Worm (Caenorhabditis elegans) whole organism, L4 larva: ENCODE results near the gene mex-5.

Experiments used
- D1046.2 ChIP-seq: fragments of 200-800 bp; sonication (Bioruptor generic); IDR thresholded peaks from 2 replicates; pipeline ENCODE4 v1.3.6; 2022; ENCODE audit warnings: missing genetic modification characterization, missing compliant biosample characterization
- F10B5.3 ChIP-seq: sonication (generic microtip); optimal IDR thresholded peaks from 2 replicates; lab custom pipeline; 2016; ENCODE audit warnings: mild to moderate bottlenecking, missing genetic modification characterization, missing compliant biosample characterization
- F37D6.2 ChIP-seq: sonication (generic microtip); optimal IDR thresholded peaks from 2 replicates; lab custom pipeline; 2016; ENCODE audit warnings: mild to moderate bottlenecking, missing genetic modification characterization, missing compliant biosample characterization
- F44E2.7 ChIP-seq: fragments of 200-800 bp; sonication (Bioruptor generic); IDR thresholded peaks from 2 replicates; pipeline ENCODE4 v2.1.2; 2022; ENCODE audit warnings: missing genetic modification characterization, missing compliant biosample characterization
- T20F7.1 ChIP-seq: fragments of 200-800 bp; sonication (Bioruptor generic); optimal IDR thresholded peaks from 2 replicates; lab custom pipeline; 2018; ENCODE audit warnings: mild to moderate bottlenecking, missing genetic modification characterization, missing compliant biosample characterization
- Y5F2A.4 ChIP-seq: fragments of 200-800 bp; sonication (Bioruptor generic); optimal IDR thresholded peaks from 2 replicates; lab custom pipeline; 2018; ENCODE audit warnings: mild to moderate bottlenecking, missing genetic modification characterization, missing compliant biosample characterization
- ama-1 ChIP-seq: fragments of 150-350 bp; optimal IDR thresholded peaks from 2 replicates; lab custom pipeline; 2014; ENCODE audit warnings: inconsistent platforms, mixed read lengths
- attf-4 ChIP-seq: sonication (generic microtip); optimal IDR thresholded peaks from 3 replicates; lab custom pipeline; 2017; ENCODE audit warnings: missing biosample characterization, missing genetic modification characterization
- ceh-28 ChIP-seq: fragments of 150-350 bp; optimal IDR thresholded peaks from 2 replicates; lab custom pipeline; 2014; ENCODE audit warnings: missing biosample characterization, missing genetic modification reagents, missing genetic modification characterization
- ceh-32 ChIP-seq: sonication (generic microtip); optimal IDR thresholded peaks from 2 replicates; lab custom pipeline; 2016; ENCODE audit warnings: mild to moderate bottlenecking, missing genetic modification characterization, missing compliant biosample characterization; ENCODE audit not compliant: poor library complexity
- ceh-62 ChIP-seq: sonication (generic microtip); optimal IDR thresholded peaks from 2 replicates; lab custom pipeline; 2017; ENCODE audit warnings: missing biosample characterization, missing genetic modification characterization
- cey-2 ChIP-seq: sonication (generic microtip); optimal IDR thresholded peaks from 3 replicates; lab custom pipeline; 2017; ENCODE audit warnings: missing genetic modification characterization, mild to moderate bottlenecking, missing compliant biosample characterization, antibody characterized with exemption, borderline replicate concordance; ENCODE audit not compliant: insufficient read depth
- ctbp-1 ChIP-seq: fragments of 200-800 bp; sonication (Bioruptor generic); IDR thresholded peaks from 2 replicates; pipeline ENCODE4 v1.3.6; 2022; ENCODE audit warnings: missing genetic modification reagents, missing genetic modification characterization, missing compliant biosample characterization
- daf-19 ChIP-seq: fragments of 200-800 bp; sonication (Bioruptor generic); conservative IDR thresholded peaks from 2 replicates; pipeline ENCODE4 v1.3.6; 2022; ENCODE audit warnings: missing genetic modification characterization, missing compliant biosample characterization
- daf-8 ChIP-seq: fragments of 200-800 bp; sonication (Bioruptor generic); IDR thresholded peaks from 2 replicates; pipeline ENCODE4 v1.3.6; 2022; ENCODE audit warnings: missing genetic modification characterization, missing compliant biosample characterization
- dmd-6 ChIP-seq: fragments of 200-800 bp; sonication (Bioruptor generic); IDR thresholded peaks from 2 replicates; pipeline ENCODE4 v1.3.6; 2022; ENCODE audit warnings: missing genetic modification reagents, missing genetic modification characterization, missing compliant biosample characterization
- dmd-8 ChIP-seq: fragments of 200-800 bp; sonication (Bioruptor generic); IDR thresholded peaks from 2 replicates; pipeline ENCODE4 v1.3.6; 2022; ENCODE audit warnings: missing genetic modification characterization, missing compliant biosample characterization
- dmd-9 ChIP-seq: fragments of 200-800 bp; sonication (Bioruptor generic); IDR thresholded peaks from 2 replicates; pipeline ENCODE4 v1.3.6; 2022; ENCODE audit warnings: missing genetic modification reagents, missing genetic modification characterization, missing compliant biosample characterization
- dve-1 ChIP-seq: sonication (generic microtip); optimal IDR thresholded peaks from 2 replicates; lab custom pipeline; 2017; ENCODE audit warnings: antibody characterized with exemption, mild to moderate bottlenecking, missing genetic modification characterization, missing compliant biosample characterization; ENCODE audit not compliant: insufficient read depth
- egl-27 ChIP-seq: sonication (generic microtip); optimal IDR thresholded peaks from 3 replicates; lab custom pipeline; 2017; ENCODE audit warnings: missing biosample characterization, missing genetic modification reagents, missing genetic modification characterization
- egl-43 ChIP-seq: fragments of 200-800 bp; sonication (Bioruptor generic); IDR thresholded peaks from 2 replicates; pipeline ENCODE4 v1.3.6; 2022; ENCODE audit warnings: missing genetic modification reagents, missing genetic modification characterization, missing compliant biosample characterization
- gei-8 ChIP-seq: fragments of 200-800 bp; sonication (Bioruptor generic); optimal IDR thresholded peaks from 2 replicates; lab custom pipeline; 2018; ENCODE audit warnings: mild to moderate bottlenecking, missing genetic modification characterization, missing compliant biosample characterization
- hlh-11 ChIP-seq: fragments of 200-800 bp; sonication (Bioruptor generic); optimal IDR thresholded peaks from 2 replicates; lab custom pipeline; 2018; ENCODE audit warnings: mild to moderate bottlenecking, missing genetic modification characterization, missing compliant biosample characterization
- hlh-30 ChIP-seq: sonication (generic microtip); optimal IDR thresholded peaks from 2 replicates; lab custom pipeline; 2017; ENCODE audit warnings: antibody characterized with exemption, mild to moderate bottlenecking, missing genetic modification characterization, missing compliant biosample characterization; ENCODE audit not compliant: insufficient read depth
- hmg-1.1 ChIP-seq: fragments of 200-800 bp; sonication (Bioruptor generic); IDR thresholded peaks from 2 replicates; pipeline ENCODE4 v1.3.6; 2022; ENCODE audit warnings: missing genetic modification reagents, missing genetic modification characterization, missing compliant biosample characterization
- jun-1 ChIP-seq: fragments of 150-350 bp; optimal IDR thresholded peaks from 2 replicates; lab custom pipeline; 2014; ENCODE audit warnings: missing biosample characterization, missing genetic modification reagents, missing genetic modification characterization
- lim-7 ChIP-seq: fragments of 200-800 bp; sonication (Bioruptor generic); IDR thresholded peaks from 2 replicates; pipeline ENCODE4 v1.3.6; 2022; ENCODE audit warnings: missing genetic modification characterization, missing compliant biosample characterization
- lin-1 ChIP-seq: fragments of 200-800 bp; sonication (Bioruptor generic); IDR thresholded peaks from 2 replicates; pipeline ENCODE4 v1.3.6; 2022; ENCODE audit warnings: missing genetic modification reagents, missing genetic modification characterization, missing compliant biosample characterization
- lin-38 ChIP-seq: fragments of 200-800 bp; sonication (Bioruptor generic); IDR thresholded peaks from 2 replicates; pipeline ENCODE4 v1.3.6; 2022; ENCODE audit warnings: missing genetic modification reagents, missing genetic modification characterization, missing compliant biosample characterization
- lir-3 ChIP-seq: sonication (generic microtip); optimal IDR thresholded peaks from 2 replicates; lab custom pipeline; 2016; ENCODE audit warnings: mild to moderate bottlenecking, missing genetic modification characterization, missing compliant biosample characterization
- madf-9 ChIP-seq: fragments of 200-800 bp; sonication (Bioruptor generic); conservative IDR thresholded peaks from 2 replicates; pipeline ENCODE4 v1.3.6; 2022; ENCODE audit warnings: missing genetic modification reagents, missing genetic modification characterization, missing compliant biosample characterization
- mdl-1 ChIP-seq, 2 experiments: fragments of 150-350 bp in 1 of 2; sonication (generic microtip) in 1 of 2; optimal IDR thresholded peaks; 2 replicates each; lab custom pipeline; 2014 to 2017; ENCODE audit warnings: missing biosample characterization in 2 of 2, missing genetic modification characterization in 2 of 2
- mdt-29 ChIP-seq: fragments of 200-800 bp; sonication (Bioruptor generic); IDR thresholded peaks from 2 replicates; pipeline ENCODE4 v1.3.6; 2022; ENCODE audit warnings: missing genetic modification reagents, missing genetic modification characterization, missing compliant biosample characterization
- nhr-11 ChIP-seq: fragments of 150-350 bp; optimal IDR thresholded peaks from 2 replicates; lab custom pipeline; 2014; ENCODE audit warnings: missing biosample characterization, missing genetic modification characterization
- nhr-111 ChIP-seq: fragments of 200-800 bp; sonication (Bioruptor generic); optimal IDR thresholded peaks from 2 replicates; lab custom pipeline; 2018; ENCODE audit warnings: mild to moderate bottlenecking, missing genetic modification characterization, missing compliant biosample characterization
- nhr-28 ChIP-seq: fragments of 150-350 bp; optimal IDR thresholded peaks from 2 replicates; lab custom pipeline; 2014; ENCODE audit warnings: missing biosample characterization, missing genetic modification characterization
- nhr-42 ChIP-seq: fragments of 200-800 bp; sonication (Bioruptor generic); IDR thresholded peaks from 2 replicates; pipeline ENCODE4 v1.3.6; 2022; ENCODE audit warnings: missing genetic modification characterization, missing compliant biosample characterization
- php-3 ChIP-seq: fragments of 200-800 bp; sonication (Bioruptor generic); IDR thresholded peaks from 2 replicates; pipeline ENCODE4 v1.3.6; 2022; ENCODE audit warnings: missing genetic modification reagents, missing genetic modification characterization, missing compliant biosample characterization
- pqm-1 ChIP-seq: sonication (generic microtip); optimal IDR thresholded peaks from 2 replicates; lab custom pipeline; 2017; ENCODE audit warnings: missing biosample characterization, missing genetic modification characterization
- saeg-2 ChIP-seq: fragments of 200-800 bp; sonication (Bioruptor generic); IDR thresholded peaks from 2 replicates; pipeline ENCODE4 v1.3.6; 2022; ENCODE audit warnings: missing genetic modification reagents, missing genetic modification characterization, missing compliant biosample characterization
- sdz-12 ChIP-seq: fragments of 200-800 bp; sonication (Bioruptor generic); optimal IDR thresholded peaks from 2 replicates; lab custom pipeline; 2018; ENCODE audit warnings: mild to moderate bottlenecking, missing genetic modification characterization, missing compliant biosample characterization
- set-16 ChIP-seq: fragments of 200-800 bp; sonication (Bioruptor generic); IDR thresholded peaks from 2 replicates; pipeline ENCODE4 v1.3.6; 2022; ENCODE audit warnings: missing genetic modification reagents, missing genetic modification characterization, missing compliant biosample characterization
- snpc-1.2 ChIP-seq: fragments of 200-800 bp; sonication (Bioruptor generic); IDR thresholded peaks from 2 replicates; pipeline ENCODE4 v1.3.6; 2022; ENCODE audit warnings: missing genetic modification reagents, missing genetic modification characterization, missing compliant biosample characterization
- snpc-4 ChIP-seq: fragments of 150-350 bp; optimal IDR thresholded peaks from 2 replicates; lab custom pipeline; 2014; ENCODE audit warnings: missing biosample characterization, missing genetic modification characterization
- unc-39 ChIP-seq: sonication (generic microtip); optimal IDR thresholded peaks from 2 replicates; lab custom pipeline; 2017; ENCODE audit warnings: missing biosample characterization, missing genetic modification characterization
- unc-62 ChIP-seq, 3 experiments: fragments of 150-350 bp in 1 of 3; sonication (generic microtip); optimal IDR thresholded peaks in 2 of 3; peaks in 1 of 3; 1 replicate in 1 of 3; 2 replicates in 2 of 3; lab custom pipeline; 2014 to 2017; ENCODE audit warnings: missing biosample characterization in 3 of 3, missing genetic modification characterization in 3 of 3, missing genetic modification reagents in 3 of 3, missing genotype in 1 of 3
- vab-7 ChIP-seq: fragments of 200-800 bp; sonication (Bioruptor generic); IDR thresholded peaks from 2 replicates; pipeline ENCODE4 v1.3.6; 2022; ENCODE audit warnings: missing genetic modification reagents, missing genetic modification characterization, missing compliant biosample characterization
- zfp-2 ChIP-seq: sonication (generic microtip); optimal IDR thresholded peaks from 2 replicates; lab custom pipeline; 2016; ENCODE audit warnings: mild to moderate bottlenecking, missing genetic modification characterization, missing compliant biosample characterization
- ztf-11 ChIP-seq: fragments of 150-350 bp; optimal IDR thresholded peaks from 2 replicates; lab custom pipeline; 2014; ENCODE audit warnings: missing biosample characterization, missing genetic modification characterization
- ztf-7 ChIP-seq: fragments of 150-350 bp; optimal IDR thresholded peaks from 2 replicates; lab custom pipeline; 2014; ENCODE audit warnings: missing biosample characterization, missing genetic modification characterization

The mex-5 gene

ce11 chrIV:13369120-13369842 lies 15.8 kb downstream of the mex-5 start, which contains the start of gene agt-1 (continued):
- TF ChIP-seq F10B5.3 (tag; lab: Kevin White, UChicago) (no peak), attf-4 (tag; lab: Kevin White, UChicago) (no peak), pqm-1 (tag; lab: Kevin White, UChicago) (no peak), jun-1 (no peak), nhr-42 (GFP tag; lab: Robert Waterston, UW) (no peak), cey-2 (tag; lab: Kevin White, UChicago) (no peak), vab-7 (GFP tag; lab: Robert Waterston, UW) (no peak), F44E2.7 (GFP tag; lab: Robert Waterston, UW) (no peak), snpc-4 (tag; lab: Kevin White, UChicago) (no peak), T20F7.1 (GFP tag; lab: Kevin White, UChicago) (no peak), dmd-9 (GFP tag; lab: Robert Waterston, UW) (no peak), snpc-1.2 (GFP tag; lab: Robert Waterston, UW) (peak; percentile 60), ztf-11 (tag; lab: Kevin White, UChicago) (no peak), nhr-11 (tag; lab: Kevin White, UChicago) (no peak), nhr-111 (GFP tag; lab: Kevin White, UChicago) (no peak), lim-7 (no peak), dmd-8 (0 out of 2 replicates have a peak, but pooled peaks have one; percentile 19), dve-1 (tag; lab: Kevin White, UChicago) (no peak), mdt-29 (GFP tag; lab: Robert Waterston, UW) (0 out of 2 replicates have a peak, but pooled peaks have one; percentile 44), saeg-2 (GFP tag; lab: Robert Waterston, UW) (no peak), ctbp-1 (GFP tag; lab: Robert Waterston, UW) (0 out of 2 replicates have a peak, but pooled peaks have one; percentile 47), hmg-1.1 (GFP tag; lab: Robert Waterston, UW) (no peak), zfp-2 (tag; lab: Kevin White, UChicago) (no peak), lin-1 (no peak), mdl-1 (tag; optimal IDR thresholded peaks at IDR 0.05; lab: Kevin White, UChicago) (no peak), D1046.2 (no peak), egl-43 (GFP tag; lab: Robert Waterston, UW) (no peak), gei-8 (GFP tag; lab: Kevin White, UChicago) (no peak), ztf-7 (no peak), ama-1 (lab: Kevin White, UChicago) (no peak), unc-62 (GFP tag; optimal IDR thresholded peaks at IDR 0.05 in 1 of 2; lab: Kevin White, UChicago) (no peak), unc-62 (tag; optimal IDR thresholded peaks at IDR 0.05; lab: Kevin White, UChicago) (no peak), set-16 (GFP tag; lab: Robert Waterston, UW) (peak; percentile 95), lir-3 (no peak), php-3 (GFP tag; lab: Robert Waterston, UW) (no peak), madf-9 (no peak), dmd-6 (GFP tag; lab: Robert Waterston, UW) (no peak), unc-39 (tag; lab: Kevin White, UChicago) (no peak), ceh-32 (tag; lab: Kevin White, UChicago) (no peak), nhr-28 (tag; lab: Kevin White, UChicago) (no peak), daf-8 (no peak), sdz-12 (no peak), hlh-11 (tag; lab: Kevin White, UChicago) (no peak), ceh-62 (tag; lab: Kevin White, UChicago) (no peak), lin-38 (GFP tag; lab: Robert Waterston, UW) (no peak), hlh-30 (tag; lab: Kevin White, UChicago) (no peak), Y5F2A.4 (GFP tag; lab: Kevin White, UChicago) (no peak), F37D6.2 (tag; lab: Kevin White, UChicago) (no peak), ceh-28 (tag; lab: Kevin White, UChicago) (no peak), egl-27 (tag; lab: Kevin White, UChicago) (no peak), daf-19 (GFP tag; lab: Robert Waterston, UW) (no peak)
